Fruit fly (Drosophila melanogaster) whole organism, prepupa: ENCODE data around the gene Rev1.

Source experiments
- CG11762 ChIP-seq: fragments of 200-800 bp; sonication (Bioruptor generic); optimal IDR thresholded peaks from 3 replicates; lab custom pipeline; 2016; ENCODE audit warnings: missing biosample characterization, missing genetic modification characterization; ENCODE audit not compliant: insufficient read depth
- CG31627 ChIP-seq: fragments of 200-800 bp; sonication (Bioruptor generic); optimal IDR thresholded peaks from 3 replicates; lab custom pipeline; 2016; ENCODE audit warnings: missing biosample characterization, missing genetic modification characterization
- CG32006 ChIP-seq: fragments of 200-800 bp; sonication (Bioruptor generic); optimal IDR thresholded peaks from 3 replicates; lab custom pipeline; 2017; ENCODE audit warnings: missing biosample characterization, mild to moderate bottlenecking, missing genetic modification characterization
- Hr4 ChIP-seq: fragments of 200-800 bp; sonication (Bioruptor generic); optimal IDR thresholded peaks from 3 replicates; lab custom pipeline; 2016; ENCODE audit warnings: missing biosample characterization, missing genetic modification characterization
- Sox15 ChIP-seq: fragments of 200-800 bp; sonication (Bioruptor generic); optimal IDR thresholded peaks from 3 replicates; lab custom pipeline; 2016; ENCODE audit warnings: missing biosample characterization, missing genetic modification characterization

- no peak for TF ChIP-seq CG32006 (GFP tag; lab: Kevin White, UChicago)
- TF ChIP-seq CG11762: no peak
- no peak for TF ChIP-seq CG31627 (GFP tag; lab: Kevin White, UChicago)
- no peak for TF ChIP-seq Sox15 (GFP tag; lab: Kevin White, UChicago)
- no peak for TF ChIP-seq Hr4 (GFP tag; lab: Kevin White, UChicago)
Measured at dm6 chr3L:641436-641835, 12.7 kb upstream of the Rev1 start.
